Worm (Caenorhabditis elegans) whole organism, L4 larva: ENCODE measurements around the gene str-228.

ENCODE experiments used
- Y5F2A.4 ChIP-seq: fragments of 200-800 bp; sonication (Bioruptor generic); optimal IDR thresholded peaks from 2 replicates; lab custom pipeline; 2018; ENCODE audit warnings: mild to moderate bottlenecking, missing genetic modification characterization, missing compliant biosample characterization
- dmd-8 ChIP-seq: fragments of 200-800 bp; sonication (Bioruptor generic); IDR thresholded peaks from 2 replicates; pipeline ENCODE4 v1.3.6; 2022; ENCODE audit warnings: missing genetic modification characterization, missing compliant biosample characterization
- dmd-9 ChIP-seq: fragments of 200-800 bp; sonication (Bioruptor generic); IDR thresholded peaks from 2 replicates; pipeline ENCODE4 v1.3.6; 2022; ENCODE audit warnings: missing genetic modification reagents, missing genetic modification characterization, missing compliant biosample characterization
- egl-27 ChIP-seq: sonication (generic microtip); optimal IDR thresholded peaks from 3 replicates; lab custom pipeline; 2017; ENCODE audit warnings: missing biosample characterization, missing genetic modification reagents, missing genetic modification characterization
- mxl-3 ChIP-seq: fragments of 200-800 bp; sonication (Bioruptor generic); optimal IDR thresholded peaks from 2 replicates; lab custom pipeline; 2018; ENCODE audit warnings: mild to moderate bottlenecking, missing genetic modification characterization, missing compliant biosample characterization
- snpc-4 ChIP-seq: fragments of 150-350 bp; optimal IDR thresholded peaks from 2 replicates; lab custom pipeline; 2014; ENCODE audit warnings: missing biosample characterization, missing genetic modification characterization
- zfp-2 ChIP-seq: sonication (generic microtip); optimal IDR thresholded peaks from 2 replicates; lab custom pipeline; 2016; ENCODE audit warnings: mild to moderate bottlenecking, missing genetic modification characterization, missing compliant biosample characterization
- ztf-11 ChIP-seq: fragments of 150-350 bp; optimal IDR thresholded peaks from 2 replicates; lab custom pipeline; 2014; ENCODE audit warnings: missing biosample characterization, missing genetic modification characterization

ce11 chrV:3505745-3506144, 4.2 kb upstream of the str-228 start:
- TF ChIP-seq ztf-11 (tag; lab: Kevin White, UChicago), result no peak
- TF ChIP-seq dmd-9 (GFP tag; lab: Robert Waterston, UW), result no peak
- no peak for TF ChIP-seq snpc-4
- TF ChIP-seq zfp-2 (tag; lab: Kevin White, UChicago), result no peak
- no peak for TF ChIP-seq egl-27
- no peak for TF ChIP-seq Y5F2A.4 (GFP tag; lab: Kevin White, UChicago)
- no peak for TF ChIP-seq mxl-3 (GFP tag; lab: Kevin White, UChicago)
- no peak for TF ChIP-seq dmd-8 (GFP tag; lab: Robert Waterston, UW)
